Worm (Caenorhabditis elegans) whole organism, L1 larva: Measurements from ENCODE around the gene C45B11.5.

Experiments used
- C16A3.4 ChIP-seq: fragments of 150-350 bp; optimal IDR thresholded peaks from 2 replicates; lab custom pipeline; 2014; ENCODE audit warnings: missing biosample characterization, missing genetic modification characterization
- ama-1 ChIP-seq: fragments of 150-350 bp; optimal IDR thresholded peaks from 2 replicates; lab custom pipeline; 2014
- blmp-1 ChIP-seq: fragments of 150-350 bp; optimal IDR thresholded peaks from 2 replicates; lab custom pipeline; 2014; ENCODE audit warnings: missing biosample characterization, missing genetic modification characterization
- ceh-63 ChIP-seq: fragments of 200-800 bp; sonication (Bioruptor generic); optimal IDR thresholded peaks from 2 replicates; lab custom pipeline; 2018; ENCODE audit warnings: mild to moderate bottlenecking, missing genetic modification characterization, missing compliant biosample characterization
- ceh-8 ChIP-seq: fragments of 200-800 bp; sonication (Bioruptor generic); optimal IDR thresholded peaks from 2 replicates; lab custom pipeline; 2018; ENCODE audit warnings: mild to moderate bottlenecking, missing genetic modification characterization, moderate library complexity, missing compliant biosample characterization
- ceh-82 ChIP-seq, 3 experiments: fragments of 150-350 bp in 1 of 3; sonication (generic microtip) in 2 of 3; optimal IDR thresholded peaks; 2 replicates each; lab custom pipeline; 2014 to 2017; ENCODE audit warnings: missing biosample characterization in 3 of 3, missing genetic modification characterization in 3 of 3
- dpl-1 ChIP-seq, 3 experiments: fragments of 150-350 bp in 2 of 3; sonication (generic microtip) in 1 of 3; optimal IDR thresholded peaks; 2 replicates each; lab custom pipeline; 2014 to 2017; ENCODE audit warnings: missing biosample characterization in 3 of 3, missing genetic modification characterization in 3 of 3, missing genetic modification reagents in 3 of 3
- dsc-1 ChIP-seq: sonication (generic microtip); optimal IDR thresholded peaks from 2 replicates; lab custom pipeline; 2016; ENCODE audit warnings: mild to moderate bottlenecking, missing genetic modification characterization, missing compliant biosample characterization
- efl-3 ChIP-seq: fragments of 200-800 bp; sonication (Bioruptor generic); optimal IDR thresholded peaks from 2 replicates; lab custom pipeline; 2018; ENCODE audit warnings: mild to moderate bottlenecking, missing genetic modification characterization, missing compliant biosample characterization
- egl-27 ChIP-seq, 2 experiments: fragments of 150-350 bp in 1 of 2; sonication (generic microtip); optimal IDR thresholded peaks; 3 replicates each; lab custom pipeline; 2017 to 2018; ENCODE audit warnings: missing biosample characterization in 2 of 2, missing genetic modification characterization in 2 of 2, missing genetic modification reagents in 2 of 2
- elt-2 ChIP-seq: sonication (generic microtip); optimal IDR thresholded peaks from 2 replicates; lab custom pipeline; 2016; ENCODE audit warnings: missing genetic modification characterization, mild to moderate bottlenecking, inconsistent platforms, missing compliant biosample characterization, missing genetic modification reagents
- elt-3 ChIP-seq, 6 experiments: fragments of 150-350 bp in 1 of 6; sonication (generic microtip); optimal IDR thresholded peaks; 2 replicates each; lab custom pipeline; 2017 to 2018; ENCODE audit warnings: missing biosample characterization in 6 of 6, missing genetic modification characterization in 6 of 6, inconsistent platforms in 1 of 6
- fkh-10 ChIP-seq: sonication (generic microtip); optimal IDR thresholded peaks from 2 replicates; lab custom pipeline; 2017; ENCODE audit warnings: missing biosample characterization, missing genetic modification reagents, missing genetic modification characterization
- fkh-8 ChIP-seq: sonication (generic microtip); optimal IDR thresholded peaks from 2 replicates; lab custom pipeline; 2016; ENCODE audit warnings: mild to moderate bottlenecking, missing genetic modification characterization, missing compliant biosample characterization
- fos-1 ChIP-seq: fragments of 150-350 bp; optimal IDR thresholded peaks from 2 replicates; lab custom pipeline; 2014; ENCODE audit warnings: missing biosample characterization, missing genetic modification characterization
- hlh-17 ChIP-seq: fragments of 200-800 bp; sonication (Bioruptor generic); optimal IDR thresholded peaks from 2 replicates; lab custom pipeline; 2018; ENCODE audit warnings: missing genetic modification characterization, mild to moderate bottlenecking, missing compliant biosample characterization, moderate library complexity, borderline replicate concordance
- hlh-4 ChIP-seq: sonication (generic microtip); optimal IDR thresholded peaks from 2 replicates; lab custom pipeline; 2016; ENCODE audit warnings: mild to moderate bottlenecking, missing genetic modification characterization, missing compliant biosample characterization
- isw-1 ChIP-seq: fragments of 200-800 bp; sonication (Bioruptor generic); IDR thresholded peaks from 2 replicates; pipeline ENCODE4 v1.3.6; 2022; ENCODE audit warnings: missing genetic modification characterization, missing compliant biosample characterization
- jun-1 ChIP-seq: fragments of 150-350 bp; optimal IDR thresholded peaks from 2 replicates; lab custom pipeline; 2014; ENCODE audit warnings: missing biosample characterization, missing genetic modification reagents, missing genetic modification characterization
- lin-13 ChIP-seq: fragments of 150-350 bp; optimal IDR thresholded peaks from 2 replicates; lab custom pipeline; 2014; ENCODE audit warnings: missing biosample characterization, missing genetic modification reagents, missing genetic modification characterization
- lin-14 ChIP-seq: fragments of 200-800 bp; sonication (Bioruptor generic); optimal IDR thresholded peaks from 2 replicates; lab custom pipeline; 2018; ENCODE audit warnings: mild to moderate bottlenecking, missing genetic modification characterization, moderate library complexity, missing compliant biosample characterization
- lin-15B ChIP-seq: fragments of 150-350 bp; sonication (generic microtip); optimal IDR thresholded peaks from 3 replicates; lab custom pipeline; 2014; ENCODE audit warnings: missing biosample characterization, missing genetic modification characterization
- lin-35 ChIP-seq, 2 experiments: fragments of 150-350 bp; optimal IDR thresholded peaks; 2 replicates each; lab custom pipeline; 2014; ENCODE audit warnings: missing biosample characterization in 2 of 2, missing genetic modification characterization in 2 of 2, missing genetic modification reagents in 2 of 2
- lir-3 ChIP-seq: sonication (generic microtip); optimal IDR thresholded peaks from 2 replicates; lab custom pipeline; 2016; ENCODE audit warnings: mild to moderate bottlenecking, missing genetic modification characterization, moderate library complexity, missing compliant biosample characterization; ENCODE audit not compliant: poor library complexity
- mdl-1 ChIP-seq, 2 experiments: fragments of 150-350 bp; optimal IDR thresholded peaks; 2 replicates each; lab custom pipeline; 2014 to 2017; ENCODE audit warnings: missing biosample characterization in 2 of 2, missing genetic modification characterization in 2 of 2, inconsistent platforms in 1 of 2
- mep-1 ChIP-seq: fragments of 150-350 bp; optimal IDR thresholded peaks from 2 replicates; lab custom pipeline; 2014; ENCODE audit warnings: missing biosample characterization, missing genetic modification characterization
- nhr-12 ChIP-seq: sonication (generic microtip); optimal IDR thresholded peaks from 2 replicates; lab custom pipeline; 2017; ENCODE audit warnings: missing biosample characterization, missing genetic modification characterization
- nhr-19 ChIP-seq: fragments of 200-800 bp; sonication (Bioruptor generic); conservative IDR thresholded peaks from 2 replicates; pipeline ENCODE4 v1.3.6; 2022; ENCODE audit warnings: missing genetic modification characterization, missing compliant biosample characterization
- nhr-20 ChIP-seq: sonication (generic microtip); optimal IDR thresholded peaks from 2 replicates; lab custom pipeline; 2016; ENCODE audit warnings: mild to moderate bottlenecking, missing genetic modification characterization, missing compliant biosample characterization
- nhr-237 ChIP-seq: fragments of 150-350 bp; optimal IDR thresholded peaks from 2 replicates; lab custom pipeline; 2014; ENCODE audit warnings: missing biosample characterization, missing genetic modification characterization
- nhr-71 ChIP-seq: sonication (generic microtip); optimal IDR thresholded peaks from 2 replicates; lab custom pipeline; 2016; ENCODE audit warnings: mild to moderate bottlenecking, missing genetic modification characterization, moderate library complexity, missing compliant biosample characterization
- nhr-76 ChIP-seq: sonication (generic microtip); optimal IDR thresholded peaks from 2 replicates; lab custom pipeline; 2017; ENCODE audit warnings: missing biosample characterization, missing genetic modification characterization
- nhr-77 ChIP-seq: fragments of 150-350 bp; optimal IDR thresholded peaks from 2 replicates; lab custom pipeline; 2014; ENCODE audit warnings: missing biosample characterization, missing genetic modification characterization
- nhr-85 ChIP-seq: sonication (generic microtip); peaks from one replicate; lab custom pipeline; 2016; ENCODE audit warnings: missing genetic modification characterization, inconsistent platforms, missing compliant biosample characterization
- pax-3 ChIP-seq: fragments of 200-800 bp; sonication (Bioruptor generic); optimal IDR thresholded peaks from 2 replicates; lab custom pipeline; 2018; ENCODE audit warnings: mild to moderate bottlenecking, missing genetic modification characterization, moderate library complexity, missing compliant biosample characterization
- pqm-1 ChIP-seq: sonication (generic microtip); optimal IDR thresholded peaks from 3 replicates; lab custom pipeline; 2017; ENCODE audit warnings: missing biosample characterization, missing genetic modification characterization
- rnt-1 ChIP-seq: sonication (generic microtip); optimal IDR thresholded peaks from 2 replicates; lab custom pipeline; 2016; ENCODE audit warnings: mild to moderate bottlenecking, missing genetic modification characterization, moderate library complexity, missing compliant biosample characterization
- skn-1 ChIP-seq: fragments of 150-350 bp; optimal IDR thresholded peaks from 2 replicates; lab custom pipeline; 2014; ENCODE audit warnings: missing biosample characterization, missing genetic modification characterization
- snpc-4 ChIP-seq: fragments of 150-350 bp; optimal IDR thresholded peaks from 2 replicates; lab custom pipeline; 2014; ENCODE audit warnings: missing biosample characterization, missing genetic modification characterization
- snu-23 ChIP-seq: sonication (generic microtip); optimal IDR thresholded peaks from 2 replicates; lab custom pipeline; 2016; ENCODE audit warnings: missing genetic modification characterization, missing compliant biosample characterization
- swsn-7 ChIP-seq: sonication (generic microtip); optimal IDR thresholded peaks from 2 replicates; lab custom pipeline; 2016; ENCODE audit warnings: missing genetic modification characterization, missing compliant biosample characterization
- tbx-2 ChIP-seq: sonication (generic microtip); optimal IDR thresholded peaks from 2 replicates; lab custom pipeline; 2016; ENCODE audit warnings: missing genetic modification characterization, missing compliant biosample characterization
- tlp-1 ChIP-seq: fragments of 150-350 bp; optimal IDR thresholded peaks from 2 replicates; lab custom pipeline; 2014; ENCODE audit warnings: missing biosample characterization, missing genetic modification characterization
- unc-30 ChIP-seq: sonication (generic microtip); optimal IDR thresholded peaks from 2 replicates; lab custom pipeline; 2017; ENCODE audit warnings: missing biosample characterization, missing genetic modification characterization
- unc-62 ChIP-seq: fragments of 150-350 bp; optimal IDR thresholded peaks from 2 replicates; lab custom pipeline; 2014; ENCODE audit warnings: missing biosample characterization, missing genetic modification reagents, missing genetic modification characterization
- unc-86 ChIP-seq: sonication (generic microtip); optimal IDR thresholded peaks from 2 replicates; lab custom pipeline; 2016; ENCODE audit warnings: missing genetic modification characterization, missing compliant biosample characterization
- xbp-1 ChIP-seq: sonication (generic microtip); optimal IDR thresholded peaks from 2 replicates; lab custom pipeline; 2016; ENCODE audit warnings: missing genetic modification characterization, missing compliant biosample characterization
- zag-1 ChIP-seq: fragments of 150-350 bp; optimal IDR thresholded peaks from 2 replicates; lab custom pipeline; 2014; ENCODE audit warnings: missing biosample characterization, missing genetic modification characterization
- ztf-4 ChIP-seq: fragments of 150-350 bp; optimal IDR thresholded peaks from 2 replicates; lab custom pipeline; 2014; ENCODE audit warnings: missing biosample characterization, missing genetic modification characterization

Gene C45B11.5

DNA sequence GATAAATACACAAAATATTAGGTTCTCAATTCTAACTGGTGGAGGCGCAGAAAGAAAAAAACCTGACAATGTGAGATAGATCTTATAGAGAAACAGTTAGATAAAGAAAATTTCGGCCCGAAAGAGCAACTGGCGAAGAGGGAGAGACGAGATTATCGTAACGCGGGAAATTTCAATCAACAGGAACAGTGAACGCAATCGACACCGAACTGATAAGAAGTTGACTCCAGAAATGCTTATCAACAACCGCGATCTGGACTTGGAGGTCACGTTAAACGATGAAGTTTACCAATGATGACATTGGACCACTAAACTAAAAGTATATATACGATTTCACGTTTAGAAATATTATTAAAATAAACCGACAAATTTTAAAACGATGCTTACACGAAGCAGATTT is 34.8 kb downstream of the C45B11.5 start (continued):
- TF ChIP-seq lin-13 (GFP tag; lab: Kevin White, UChicago) = peak; percentile 37
- no peak for TF ChIP-seq lin-15B (tag; lab: Kevin White, UChicago)
- no peak for TF ChIP-seq tlp-1 (tag; lab: Kevin White, UChicago)
- TF ChIP-seq isw-1 (GFP tag; lab: Robert Waterston, UW) = no peak
- no peak for TF ChIP-seq ztf-4
- TF ChIP-seq ceh-63 = no peak
- no peak for TF ChIP-seq unc-62
- TF ChIP-seq ceh-8 (GFP tag; lab: Kevin White, UChicago) = no peak
- no peak for TF ChIP-seq unc-86 (tag; lab: Kevin White, UChicago)
- no peak for TF ChIP-seq fkh-8 (tag; lab: Kevin White, UChicago)
- TF ChIP-seq dsc-1 = no peak
- TF ChIP-seq hlh-17 = no peak
- TF ChIP-seq snpc-4 (tag; lab: Kevin White, UChicago) = no peak
- TF ChIP-seq egl-27 (tag; optimal IDR thresholded peaks at IDR 0.05; lab: Kevin White, UChicago) = no peak
- no peak for TF ChIP-seq ceh-82 (tag; optimal IDR thresholded peaks at IDR 0.05; lab: Kevin White, UChicago)
- no peak for TF ChIP-seq nhr-77 (tag; lab: Kevin White, UChicago)
- TF ChIP-seq rnt-1 (tag; lab: Kevin White, UChicago) = no peak
- no peak for TF ChIP-seq lin-35 (GFP tag; optimal IDR thresholded peaks at IDR 0.05; lab: Kevin White, UChicago)
- TF ChIP-seq zag-1 (tag; lab: Kevin White, UChicago) = no peak
- TF ChIP-seq ama-1 (lab: Kevin White, UChicago) = peak; percentile 85
- no peak for TF ChIP-seq pax-3
- TF ChIP-seq tbx-2 (tag; lab: Kevin White, UChicago) = no peak
- TF ChIP-seq swsn-7 = no peak
- TF ChIP-seq unc-30 = no peak
- peak in 1 of 3 experiments; percentile 3 for TF ChIP-seq dpl-1 (GFP tag; optimal IDR thresholded peaks at IDR 0.05; lab: Kevin White, UChicago)
- TF ChIP-seq nhr-85 = peak; percentile 44
- TF ChIP-seq lin-14 (GFP tag; lab: Kevin White, UChicago) = peak; percentile 12
- no peak for TF ChIP-seq pqm-1 (tag; lab: Kevin White, UChicago)
- no peak for TF ChIP-seq efl-3 (GFP tag; lab: Kevin White, UChicago)
- TF ChIP-seq blmp-1 (tag; lab: Kevin White, UChicago) = no peak
- TF ChIP-seq nhr-20 (tag; lab: Kevin White, UChicago) = peak; percentile 34

- TF ChIP-seq snu-23 (GFP tag; lab: Kevin White, UChicago) (peak; percentile 92), nhr-85 (peak; percentile 87), C16A3.4 (tag; lab: Kevin White, UChicago) (peak; percentile 66), swsn-7 (peak; percentile 75), nhr-76 (tag; lab: Kevin White, UChicago) (no peak), hlh-17 (no peak), skn-1 (tag; lab: Kevin White, UChicago) (peak; percentile 63), tbx-2 (tag; lab: Kevin White, UChicago) (peak; percentile 60), mep-1 (tag; lab: Kevin White, UChicago) (peak; percentile 75), rnt-1 (tag; lab: Kevin White, UChicago) (peak; percentile 18), fkh-10 (GFP tag; lab: Kevin White, UChicago) (peak; percentile 47), nhr-77 (tag; lab: Kevin White, UChicago) (peak; percentile 47), zag-1 (tag; lab: Kevin White, UChicago) (no peak), dpl-1 (GFP tag; optimal IDR thresholded peaks at IDR 0.05; lab: Kevin White, UChicago) (peak; percentile 89 to 93 (median 93)), elt-3 (tag; optimal IDR thresholded peaks at IDR 0.05; lab: Kevin White, UChicago) (peak in 4 of 6 experiments; percentile 53 to 94 (median 74)), isw-1 (GFP tag; lab: Robert Waterston, UW) (peak; percentile 51), mdl-1 (tag; optimal IDR thresholded peaks at IDR 0.05; lab: Kevin White, UChicago) (peak in 1 of 2 experiments; percentile 64), nhr-71 (tag; lab: Kevin White, UChicago) (peak; percentile 85), lin-15B (tag; lab: Kevin White, UChicago) (peak; percentile 65), fos-1 (tag; lab: Kevin White, UChicago) (peak; percentile 90), hlh-4 (tag; lab: Kevin White, UChicago) (no peak), ceh-63 (no peak), pax-3 (peak; percentile 7), nhr-237 (tag; lab: Kevin White, UChicago) (peak; percentile 33), lin-13 (GFP tag; lab: Kevin White, UChicago) (peak; percentile 77), fkh-8 (tag; lab: Kevin White, UChicago) (peak; percentile 87), xbp-1 (peak; percentile 69), lir-3 (tag; lab: Kevin White, UChicago) (peak; percentile 32), nhr-19 (GFP tag; lab: Robert Waterston, UW) (peak; percentile 61), nhr-12 (tag; lab: Kevin White, UChicago) (no peak), ama-1 (lab: Kevin White, UChicago) (no peak), jun-1 (tag; lab: Kevin White, UChicago) (peak; percentile 85), elt-2 (peak; percentile 75)
Measured at ce11 chrV:11078104-11078724, 36.6 kb downstream of the C45B11.5 start, which contains the start of gene act-2. Gene act-2, minus strand, starts transcription at chrV:11078154.
